Worm (Caenorhabditis elegans): Measurements from ENCODE around the gene R11A8.1.

R11A8.1 gene

ce11 chrIV:10310329-10310728 lies 46.6 kb downstream of the R11A8.1 start, which contains the start of gene R09E10.8:
R09E10.8 (minus strand) TSS chrIV:10310429.
- no peak for TF ChIP-seq dmd-8 (GFP tag; IDR thresholded peaks at IDR 0.05)
- no peak for TF ChIP-seq nhr-111 (GFP tag; optimal IDR thresholded peaks at IDR 0.05)
- TF ChIP-seq nhr-28 (tag; optimal IDR thresholded peaks at IDR 0.05) = no peak
- TF ChIP-seq nhr-25 (tag; optimal IDR thresholded peaks at IDR 0.05; ENCODE audit: borderline replicate concordance, insufficient read depth) = no peak
- no peak for TF ChIP-seq hlh-30 (tag; optimal IDR thresholded peaks at IDR 0.05; ENCODE audit: insufficient read depth)
- no peak for TF ChIP-seq lsy-2 (tag; optimal IDR thresholded peaks at IDR 0.05)
- no peak for TF ChIP-seq ceh-32 (tag; optimal IDR thresholded peaks at IDR 0.05; ENCODE audit: poor library complexity)
- no peak for TF ChIP-seq nhr-77 (tag; optimal IDR thresholded peaks at IDR 0.05)
- TF ChIP-seq lin-38 (GFP tag; IDR thresholded peaks at IDR 0.05) = no peak
- TF ChIP-seq lim-7 (GFP tag; IDR thresholded peaks at IDR 0.05) = no peak
- TF ChIP-seq rbr-2 (tag; optimal IDR thresholded peaks at IDR 0.05) = no peak
- no peak for TF ChIP-seq egl-43 (GFP tag; IDR thresholded peaks at IDR 0.05)
- TF ChIP-seq skn-1 (tag; optimal IDR thresholded peaks at IDR 0.05) = no peak
- TF ChIP-seq pqm-1 (tag; optimal IDR thresholded peaks at IDR 0.05) = no peak
- TF ChIP-seq hmg-1.1 (GFP tag; IDR thresholded peaks at IDR 0.05) = no peak
- no peak for TF ChIP-seq ceh-62 (tag; optimal IDR thresholded peaks at IDR 0.05)
- TF ChIP-seq mxl-3 (GFP tag; optimal IDR thresholded peaks at IDR 0.05) = no peak

Data from whole organism, L4 larva.